Worm (Caenorhabditis elegans) whole organism, early embryonic: ENCODE measurements around the gene rpb-4.

Experiments used
- B0310.2 ChIP-seq: sonication (generic microtip); optimal IDR thresholded peaks from 2 replicates; lab custom pipeline; 2016; ENCODE audit warnings: mild to moderate bottlenecking, missing genetic modification characterization, missing compliant biosample characterization
- F13C5.2 ChIP-seq: sonication (generic microtip); optimal IDR thresholded peaks from 2 replicates; lab custom pipeline; 2017; ENCODE audit warnings: mild to moderate bottlenecking, missing genetic modification characterization, inconsistent platforms, missing compliant biosample characterization
- aly-1 ChIP-seq: sonication (generic microtip); optimal IDR thresholded peaks from 2 replicates; lab custom pipeline; 2016; ENCODE audit warnings: missing genetic modification characterization, missing compliant biosample characterization
- ama-1 ChIP-seq: fragments of 150-350 bp; optimal IDR thresholded peaks from 2 replicates; lab custom pipeline; 2014
- ceh-13 ChIP-seq: fragments of 200-800 bp; sonication (Bioruptor generic); optimal IDR thresholded peaks from 2 replicates; lab custom pipeline; 2018; ENCODE audit warnings: mild to moderate bottlenecking, missing genetic modification characterization, missing compliant biosample characterization
- ceh-36 ChIP-seq: sonication (generic microtip); optimal IDR thresholded peaks from 2 replicates; lab custom pipeline; 2016; ENCODE audit warnings: missing genetic modification characterization, inconsistent platforms, missing compliant biosample characterization
- ets-7 ChIP-seq: sonication (generic microtip); optimal IDR thresholded peaks from 2 replicates; lab custom pipeline; 2016; ENCODE audit warnings: missing genotype, missing genetic modification characterization, missing compliant biosample characterization
- flt-1 ChIP-seq: fragments of 200-800 bp; sonication (Bioruptor generic); IDR thresholded peaks from 2 replicates; pipeline ENCODE4 v1.3.6; 2022; ENCODE audit warnings: missing genetic modification characterization, missing compliant biosample characterization
- hmbx-1 ChIP-seq: sonication (generic microtip); optimal IDR thresholded peaks from 2 replicates; lab custom pipeline; 2016; ENCODE audit warnings: mild to moderate bottlenecking, missing genetic modification characterization, missing compliant biosample characterization
- hmg-4 ChIP-seq: fragments of 200-800 bp; sonication (Bioruptor generic); optimal IDR thresholded peaks from 2 replicates; lab custom pipeline; 2018; ENCODE audit warnings: mild to moderate bottlenecking, missing genetic modification characterization, missing compliant biosample characterization
- hnd-1 ChIP-seq: sonication (generic microtip); optimal IDR thresholded peaks from 2 replicates; lab custom pipeline; 2016; ENCODE audit warnings: missing genetic modification characterization, missing compliant biosample characterization
- pes-1 ChIP-seq: fragments of 200-800 bp; sonication (Bioruptor generic); IDR thresholded peaks from 2 replicates; pipeline ENCODE4 v1.3.6; 2022; ENCODE audit warnings: missing genetic modification reagents, missing genetic modification characterization, missing compliant biosample characterization
- scrt-1 ChIP-seq: fragments of 200-800 bp; sonication (Bioruptor generic); IDR thresholded peaks from 2 replicates; pipeline ENCODE4 v1.3.6; 2022; ENCODE audit warnings: missing genetic modification characterization, missing compliant biosample characterization
- sea-1 ChIP-seq: fragments of 200-800 bp; sonication (Bioruptor generic); conservative IDR thresholded peaks from 2 replicates; pipeline ENCODE4 v1.3.6; 2022; ENCODE audit warnings: missing genetic modification characterization, missing compliant biosample characterization
- tbx-11 ChIP-seq: fragments of 200-800 bp; sonication (Bioruptor generic); IDR thresholded peaks from 2 replicates; pipeline ENCODE4 v1.3.6; 2022; ENCODE audit warnings: missing genetic modification characterization, missing compliant biosample characterization
- tbx-37 ChIP-seq: fragments of 200-800 bp; sonication (Bioruptor generic); conservative IDR thresholded peaks from 2 replicates; pipeline ENCODE4 v1.3.6; 2022; ENCODE audit warnings: missing genetic modification reagents, missing genetic modification characterization, missing compliant biosample characterization
- tra-4 ChIP-seq: sonication (generic microtip); optimal IDR thresholded peaks from 2 replicates; lab custom pipeline; 2017; ENCODE audit warnings: missing genetic modification characterization, missing compliant biosample characterization

rpb-4 gene

ce11 chrII:7393922-7394689 lies 19.8 kb downstream of the rpb-4 start:
- TF ChIP-seq flt-1 (GFP tag; lab: Robert Waterston, UW): no peak
- no peak for TF ChIP-seq pes-1
- no peak for TF ChIP-seq hnd-1

ce11 chrII:7394690-7395054 lies 20.4 kb downstream of the rpb-4 start, which contains the start of gene bath-44:
Gene bath-44 (plus strand): TSS chrII:7394955.
- TF ChIP-seq ama-1 (lab: Kevin White, UChicago) (no peak), flt-1 (GFP tag; lab: Robert Waterston, UW) (no peak), hnd-1 (no peak)

ce11 chrII:7396081-7396480 lies 21.8 kb downstream of the rpb-4 start:
- TF ChIP-seq pes-1 (no peak), hnd-1 (no peak), hmbx-1 (tag; lab: Kevin White, UChicago) (no peak), B0310.2 (tag; lab: Kevin White, UChicago) (no peak), ceh-36 (tag; lab: Kevin White, UChicago) (no peak), ceh-13 (GFP tag; lab: Kevin White, UChicago) (no peak), ama-1 (lab: Kevin White, UChicago) (no peak), hmg-4 (GFP tag; lab: Kevin White, UChicago) (no peak), aly-1 (no peak), tbx-11 (no peak), tra-4 (tag; lab: Kevin White, UChicago) (no peak), tbx-37 (GFP tag; lab: Robert Waterston, UW) (no peak)

- TF ChIP-seq ama-1 (lab: Kevin White, UChicago): no peak
- no peak for TF ChIP-seq pes-1
- no peak for TF ChIP-seq tra-4 (tag; lab: Kevin White, UChicago)
- TF ChIP-seq ceh-13 (GFP tag; lab: Kevin White, UChicago): no peak
Observed at ce11 chrII:7397273-7397840, 23.1 kb downstream of the rpb-4 start.

ce11 chrII:7398712-7399111 lies 24.4 kb downstream of the rpb-4 start, which contains the start of gene C07D10.1:
Gene C07D10.1 (plus strand): TSS chrII:7399012.
- no peak for TF ChIP-seq tbx-11
- TF ChIP-seq ets-7: no peak
- TF ChIP-seq flt-1 (GFP tag; lab: Robert Waterston, UW): no peak
- TF ChIP-seq ceh-36 (tag; lab: Kevin White, UChicago): no peak
- TF ChIP-seq sea-1: no peak
- TF ChIP-seq hnd-1: no peak
- TF ChIP-seq tra-4 (tag; lab: Kevin White, UChicago): no peak
- TF ChIP-seq hmg-4 (GFP tag; lab: Kevin White, UChicago): no peak
- no peak for TF ChIP-seq hmbx-1 (tag; lab: Kevin White, UChicago)
- TF ChIP-seq pes-1: no peak
- no peak for TF ChIP-seq tbx-37 (GFP tag; lab: Robert Waterston, UW)
- no peak for TF ChIP-seq B0310.2 (tag; lab: Kevin White, UChicago)
- no peak for TF ChIP-seq aly-1
- no peak for TF ChIP-seq F13C5.2 (tag; lab: Kevin White, UChicago)
- TF ChIP-seq ama-1 (lab: Kevin White, UChicago): no peak
- no peak for TF ChIP-seq ceh-13 (GFP tag; lab: Kevin White, UChicago)
- TF ChIP-seq scrt-1 (GFP tag; lab: Robert Waterston, UW): no peak

- TF ChIP-seq hmbx-1 (tag; lab: Kevin White, UChicago) (no peak), B0310.2 (tag; lab: Kevin White, UChicago) (no peak), aly-1 (no peak)
Observed at ce11 chrII:7402625-7403024, 28.3 kb downstream of the rpb-4 start, which contains the start of gene nas-7. Gene nas-7 (minus strand): TSS chrII:7402725.

ce11 chrII:7404001-7404400 lies 29.7 kb downstream of the rpb-4 start:
- TF ChIP-seq B0310.2 (tag; lab: Kevin White, UChicago): no peak

- TF ChIP-seq ceh-13 (GFP tag; lab: Kevin White, UChicago): no peak
- no peak for TF ChIP-seq tbx-37 (GFP tag; lab: Robert Waterston, UW)
- TF ChIP-seq hmbx-1 (tag; lab: Kevin White, UChicago): no peak
Observed at ce11 chrII:7405262-7405661, 31.0 kb downstream of the rpb-4 start.

- TF ChIP-seq pes-1: no peak
- TF ChIP-seq B0310.2 (tag; lab: Kevin White, UChicago): no peak
- no peak for TF ChIP-seq hmg-4 (GFP tag; lab: Kevin White, UChicago)
- no peak for TF ChIP-seq tbx-37 (GFP tag; lab: Robert Waterston, UW)
- no peak for TF ChIP-seq hmbx-1 (tag; lab: Kevin White, UChicago)
- TF ChIP-seq ama-1 (lab: Kevin White, UChicago): no peak
- no peak for TF ChIP-seq flt-1 (GFP tag; lab: Robert Waterston, UW)
- no peak for TF ChIP-seq sea-1
- no peak for TF ChIP-seq ets-7
- TF ChIP-seq F13C5.2 (tag; lab: Kevin White, UChicago): no peak
- no peak for TF ChIP-seq tra-4 (tag; lab: Kevin White, UChicago)
- TF ChIP-seq ceh-13 (GFP tag; lab: Kevin White, UChicago): no peak
- TF ChIP-seq hnd-1: no peak
- TF ChIP-seq tbx-11: no peak
Observed at ce11 chrII:7406438-7406837, 32.1 kb downstream of the rpb-4 start.
